Fruit fly (Drosophila melanogaster) whole organism: Measurements from ENCODE around the gene Pdp1.

Source experiments
- pan ChIP-seq: fragments of >200 bp; optimal IDR thresholded peaks from 2 replicates; lab custom pipeline; 2017
- psq ChIP-seq: fragments of >200 bp; optimal IDR thresholded peaks from 2 replicates; lab custom pipeline; 2017
- usp ChIP-seq: fragments of >200 bp; optimal IDR thresholded peaks from 2 replicates; lab custom pipeline; 2017; ENCODE audit warnings: missing biosample characterization, missing genetic modification characterization, mixed read lengths

DNA sequence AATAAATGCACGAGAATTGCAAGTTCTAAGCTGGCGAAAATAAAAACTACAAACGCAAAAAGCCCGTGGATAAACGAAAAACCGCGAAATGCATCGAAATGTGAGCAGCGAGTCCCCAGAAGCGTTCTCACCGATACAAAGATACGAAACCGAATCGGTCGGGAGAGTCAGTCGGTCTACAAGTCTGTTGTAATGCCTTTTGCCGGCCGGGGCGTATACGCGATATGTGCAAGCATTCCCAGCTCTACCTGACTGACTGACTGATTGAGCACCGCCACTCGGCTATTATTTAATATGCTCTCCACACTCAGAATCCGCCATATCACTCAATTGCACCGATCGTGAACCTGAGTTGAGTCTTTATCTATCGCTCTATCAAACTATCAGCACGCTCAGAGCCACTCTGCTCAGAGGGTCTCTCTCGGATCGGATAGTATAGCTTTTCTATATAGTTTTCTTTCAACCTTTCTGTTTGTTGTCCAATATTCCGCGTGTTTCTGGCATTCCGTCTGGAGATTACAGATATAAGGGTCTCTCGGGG is 91.7 kb downstream of the Pdp1 start, which contains the start of gene Clk:
- no peak for TF ChIP-seq usp (GFP tag; lab: Kevin White, UChicago)
- no peak for TF ChIP-seq pan (lab: Kevin White, UChicago)
- TF ChIP-seq psq (lab: Kevin White, UChicago) = no peak
